Fruit fly (Drosophila melanogaster) whole organism, embryonic: ENCODE measurements around the gene cbt.

Experiments used
- CG1603 ChIP-seq: fragments of 200-800 bp; sonication (Bioruptor generic); optimal IDR thresholded peaks from 2 replicates; lab custom pipeline; 2019; ENCODE audit warnings: missing biosample characterization, mild to moderate bottlenecking, missing genetic modification characterization, moderate library complexity
- CG4424 ChIP-seq: fragments of 200-800 bp; sonication (Bioruptor generic); optimal IDR thresholded peaks from 3 replicates; lab custom pipeline; 2016; ENCODE audit warnings: missing biosample characterization, missing genetic modification characterization
- CTCF ChIP-seq: fragments of 200-800 bp; sonication (Bioruptor generic); optimal IDR thresholded peaks from 2 replicates; lab custom pipeline; 2017; ENCODE audit warnings: missing biosample characterization, mild to moderate bottlenecking, missing genetic modification characterization, moderate library complexity
- HmgD ChIP-seq: fragments of 200-800 bp; sonication (Bioruptor generic); optimal IDR thresholded peaks from 3 replicates; lab custom pipeline; 2016; ENCODE audit warnings: missing biosample characterization, missing genetic modification characterization
- Lpt ChIP-seq: fragments of >200 bp; optimal IDR thresholded peaks from 2 replicates; lab custom pipeline; 2018; ENCODE audit warnings: missing biosample characterization, missing genetic modification characterization
- Myb ChIP-seq: fragments of 200-800 bp; sonication (Bioruptor generic); optimal IDR thresholded peaks from 2 replicates; lab custom pipeline; 2016; ENCODE audit warnings: missing biosample characterization, missing genetic modification characterization
- nom ChIP-seq: fragments of 200-800 bp; sonication (Bioruptor generic); optimal IDR thresholded peaks from 2 replicates; lab custom pipeline; 2017; ENCODE audit warnings: missing biosample characterization, missing genetic modification characterization, mild to moderate bottlenecking, moderate library complexity, missing genetic modification reagents
- pfk ChIP-seq: fragments of 200-800 bp; sonication (Bioruptor generic); optimal IDR thresholded peaks from 2 replicates; lab custom pipeline; 2018; ENCODE audit warnings: missing biosample characterization, mild to moderate bottlenecking, missing genetic modification characterization, moderate library complexity
- shn ChIP-seq: fragments of 200-800 bp; sonication (Bioruptor generic); optimal IDR thresholded peaks from 3 replicates; lab custom pipeline; 2016; ENCODE audit warnings: missing biosample characterization, missing genetic modification characterization

dm6 chr2L:492225-492624 is 12.7 kb upstream of the cbt start:
- TF ChIP-seq Lpt (no peak), shn (no peak), pfk (GFP tag; lab: Kevin White, UChicago) (no peak), HmgD (GFP tag; lab: Kevin White, UChicago) (no peak), nom (no peak), CG4424 (no peak), CG1603 (tag; lab: Kevin White, UChicago) (no peak), Myb (GFP tag; lab: Kevin White, UChicago) (no peak), CTCF (GFP tag; lab: Kevin White, UChicago) (peak; percentile 92)
